Worm (Caenorhabditis elegans) whole organism, early embryonic: Measurements from ENCODE around the gene znf-474.
A peak's percentile ranks its signal among the peaks of the same experiment; 100 is the strongest.

ENCODE experiments used
- B0310.2 ChIP-seq: sonication (generic microtip); optimal IDR thresholded peaks from 2 replicates; lab custom pipeline; 2016; ENCODE audit warnings: mild to moderate bottlenecking, missing genetic modification characterization, missing compliant biosample characterization
- F13C5.2 ChIP-seq: sonication (generic microtip); optimal IDR thresholded peaks from 2 replicates; lab custom pipeline; 2017; ENCODE audit warnings: mild to moderate bottlenecking, missing genetic modification characterization, inconsistent platforms, missing compliant biosample characterization
- aly-1 ChIP-seq: sonication (generic microtip); optimal IDR thresholded peaks from 2 replicates; lab custom pipeline; 2016; ENCODE audit warnings: missing genetic modification characterization, missing compliant biosample characterization
- ama-1 ChIP-seq: fragments of 150-350 bp; optimal IDR thresholded peaks from 2 replicates; lab custom pipeline; 2014
- ceh-13 ChIP-seq: fragments of 200-800 bp; sonication (Bioruptor generic); optimal IDR thresholded peaks from 2 replicates; lab custom pipeline; 2018; ENCODE audit warnings: mild to moderate bottlenecking, missing genetic modification characterization, missing compliant biosample characterization
- ets-7 ChIP-seq: sonication (generic microtip); optimal IDR thresholded peaks from 2 replicates; lab custom pipeline; 2016; ENCODE audit warnings: missing genotype, missing genetic modification characterization, missing compliant biosample characterization
- flt-1 ChIP-seq: fragments of 200-800 bp; sonication (Bioruptor generic); IDR thresholded peaks from 2 replicates; pipeline ENCODE4 v1.3.6; 2022; ENCODE audit warnings: missing genetic modification characterization, missing compliant biosample characterization
- hmbx-1 ChIP-seq: sonication (generic microtip); optimal IDR thresholded peaks from 2 replicates; lab custom pipeline; 2016; ENCODE audit warnings: mild to moderate bottlenecking, missing genetic modification characterization, missing compliant biosample characterization
- pes-1 ChIP-seq: fragments of 200-800 bp; sonication (Bioruptor generic); IDR thresholded peaks from 2 replicates; pipeline ENCODE4 v1.3.6; 2022; ENCODE audit warnings: missing genetic modification reagents, missing genetic modification characterization, missing compliant biosample characterization
- scrt-1 ChIP-seq: fragments of 200-800 bp; sonication (Bioruptor generic); IDR thresholded peaks from 2 replicates; pipeline ENCODE4 v1.3.6; 2022; ENCODE audit warnings: missing genetic modification characterization, missing compliant biosample characterization
- sea-1 ChIP-seq: fragments of 200-800 bp; sonication (Bioruptor generic); conservative IDR thresholded peaks from 2 replicates; pipeline ENCODE4 v1.3.6; 2022; ENCODE audit warnings: missing genetic modification characterization, missing compliant biosample characterization
- tbx-11 ChIP-seq: fragments of 200-800 bp; sonication (Bioruptor generic); IDR thresholded peaks from 2 replicates; pipeline ENCODE4 v1.3.6; 2022; ENCODE audit warnings: missing genetic modification characterization, missing compliant biosample characterization
- tbx-37 ChIP-seq: fragments of 200-800 bp; sonication (Bioruptor generic); conservative IDR thresholded peaks from 2 replicates; pipeline ENCODE4 v1.3.6; 2022; ENCODE audit warnings: missing genetic modification reagents, missing genetic modification characterization, missing compliant biosample characterization
- tra-4 ChIP-seq: sonication (generic microtip); optimal IDR thresholded peaks from 2 replicates; lab custom pipeline; 2017; ENCODE audit warnings: missing genetic modification characterization, missing compliant biosample characterization

DNA sequence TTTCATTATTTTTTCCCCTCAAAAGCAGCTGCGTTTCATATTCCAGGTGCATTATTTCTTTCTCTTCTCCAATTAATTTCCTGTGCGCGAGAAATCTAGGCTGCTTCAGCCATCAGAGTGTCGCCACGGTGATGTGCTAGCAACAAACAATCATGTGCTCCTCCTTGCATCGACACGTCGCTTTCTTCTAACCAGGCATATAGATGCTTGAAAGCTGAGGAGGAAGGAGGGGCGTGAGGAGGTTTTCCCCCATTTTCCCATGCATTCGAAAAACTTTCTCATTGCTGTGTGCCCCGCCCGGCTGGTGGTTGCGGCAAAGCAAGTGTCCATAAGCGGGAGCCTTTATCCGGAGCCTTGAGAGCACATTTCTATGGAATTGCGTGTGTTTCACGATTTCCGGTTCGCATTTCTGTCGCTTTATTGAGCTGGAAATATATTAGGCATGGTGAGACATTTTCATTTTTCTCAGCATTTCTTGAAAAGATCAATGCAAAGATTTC, at the start of gene znf-474:
- TF ChIP-seq tbx-37 (GFP tag; lab: Robert Waterston, UW), result no peak
- TF ChIP-seq tbx-11 (GFP tag; lab: Robert Waterston, UW), result no peak
- no peak for TF ChIP-seq hmbx-1 (tag; lab: Kevin White, UChicago)
- TF ChIP-seq flt-1 (GFP tag; lab: Robert Waterston, UW), result no peak
- no peak for TF ChIP-seq F13C5.2 (tag; lab: Kevin White, UChicago)
- no peak for TF ChIP-seq ama-1
- no peak for TF ChIP-seq tra-4 (tag; lab: Kevin White, UChicago)
- TF ChIP-seq B0310.2, result no peak
- no peak for TF ChIP-seq aly-1
- no peak for TF ChIP-seq sea-1 (GFP tag; lab: Robert Waterston, UW)
- no peak for TF ChIP-seq ceh-13 (GFP tag; lab: Kevin White, UChicago)
- TF ChIP-seq ets-7 (tag; lab: Kevin White, UChicago), result no peak
- no peak for TF ChIP-seq pes-1 (GFP tag; lab: Robert Waterston, UW)
- 0 out of 2 replicates have a peak, but pooled peaks have one; percentile 51 for TF ChIP-seq scrt-1 (GFP tag; lab: Robert Waterston, UW)
